Worm (Caenorhabditis elegans) whole organism, L3 larva: ENCODE measurements around the gene F09F9.3.

Experiments
- aly-2 ChIP-seq: fragments of 150-350 bp; optimal IDR thresholded peaks from 2 replicates; lab custom pipeline; 2014; ENCODE audit warnings: missing biosample characterization, missing genetic modification characterization
- ama-1 ChIP-seq: fragments of 150-350 bp; optimal IDR thresholded peaks from 2 replicates; lab custom pipeline; 2018
- ceh-16 ChIP-seq: sonication (generic microtip); optimal IDR thresholded peaks from 2 replicates; lab custom pipeline; 2017; ENCODE audit warnings: missing biosample characterization, missing genetic modification characterization
- ceh-82 ChIP-seq: fragments of 150-350 bp; optimal IDR thresholded peaks from 2 replicates; lab custom pipeline; 2014; ENCODE audit warnings: missing biosample characterization, missing genetic modification characterization
- ceh-9 ChIP-seq: sonication (generic microtip); optimal IDR thresholded peaks from 2 replicates; lab custom pipeline; 2018; ENCODE audit warnings: missing biosample characterization, missing genetic modification characterization
- egl-27 ChIP-seq: sonication (generic microtip); optimal IDR thresholded peaks from 4 replicates; lab custom pipeline; 2017; ENCODE audit warnings: missing biosample characterization, missing genetic modification reagents, missing genetic modification characterization
- fos-1 ChIP-seq: fragments of 150-350 bp; optimal IDR thresholded peaks from 2 replicates; lab custom pipeline; 2014; ENCODE audit warnings: missing biosample characterization, missing genetic modification characterization
- nhr-12 ChIP-seq: fragments of 150-350 bp; optimal IDR thresholded peaks from 2 replicates; lab custom pipeline; 2014; ENCODE audit warnings: missing biosample characterization, missing genetic modification characterization
- pha-4 ChIP-seq: fragments of 150-350 bp; optimal IDR thresholded peaks from 2 replicates; lab custom pipeline; 2014; ENCODE audit warnings: missing biosample characterization, missing genetic modification reagents, missing genetic modification characterization
- tbx-2 ChIP-seq: sonication (generic microtip); optimal IDR thresholded peaks from 2 replicates; lab custom pipeline; 2016; ENCODE audit warnings: mild to moderate bottlenecking, missing genetic modification characterization, missing compliant biosample characterization
- unc-62 ChIP-seq: fragments of 150-350 bp; sonication (generic microtip); optimal IDR thresholded peaks from 4 replicates; lab custom pipeline; 2014; ENCODE audit warnings: missing biosample characterization, missing genetic modification reagents, missing genetic modification characterization

- no peak for TF ChIP-seq ceh-9
- TF ChIP-seq ceh-82 (tag; lab: Kevin White, UChicago), result no peak
- TF ChIP-seq tbx-2 (tag; lab: Kevin White, UChicago), result no peak
- TF ChIP-seq egl-27, result no peak
- TF ChIP-seq nhr-12 (tag; lab: Kevin White, UChicago), result no peak
- no peak for TF ChIP-seq aly-2 (tag; lab: Kevin White, UChicago)
- TF ChIP-seq pha-4 (tag; lab: Kevin White, UChicago), result no peak
- TF ChIP-seq fos-1, result no peak
- TF ChIP-seq unc-62 (GFP tag; lab: Kevin White, UChicago), result no peak
- TF ChIP-seq ama-1, result no peak
- TF ChIP-seq ceh-16 (tag; lab: Kevin White, UChicago), result no peak
These were observed 16.4 kb downstream of the F09F9.3 start, which contains the start of gene R02E4.1 for ce11 chrX:4104435-4104834.
